Worm (Caenorhabditis elegans): Measurements from ENCODE around the gene cfim-2.
A peak's percentile ranks its signal among the peaks of the same experiment; 100 is the strongest.

The cfim-2 gene

ce11 chrIV:8927093-8927492 lies 969 bp downstream of the cfim-2 start:
- no peak for TF ChIP-seq ztf-1 (GFP tag; conservative IDR thresholded peaks at IDR 0.05)
- peak; percentile 71 for TF ChIP-seq Y55F3AM.14 (GFP tag; optimal IDR thresholded peaks at IDR 0.05)
- TF ChIP-seq nhr-21 (tag; optimal IDR thresholded peaks at IDR 0.05): peak; percentile 84
- no peak for TF ChIP-seq nhr-23 (tag; optimal IDR thresholded peaks at IDR 0.05)
- TF ChIP-seq mdl-1 (tag; optimal IDR thresholded peaks at IDR 0.05): peak in 1 of 2 experiments; percentile 45
- peak; percentile 54 for TF ChIP-seq nhr-25 (tag; optimal IDR thresholded peaks at IDR 0.05)
- peak; percentile 18 for TF ChIP-seq snpc-4 (tag; optimal IDR thresholded peaks at IDR 0.05)
- peak; percentile 54 for TF ChIP-seq unc-55 (GFP tag; optimal IDR thresholded peaks at IDR 0.05)
- TF ChIP-seq elt-1 (tag; optimal IDR thresholded peaks at IDR 0.05): no peak
- TF ChIP-seq crh-2 (tag; optimal IDR thresholded peaks at IDR 0.05): peak; percentile 68
- TF ChIP-seq nhr-6 (tag; optimal IDR thresholded peaks at IDR 0.05): no peak
- TF ChIP-seq egl-27 (tag; optimal IDR thresholded peaks at IDR 0.05): peak; percentile 41
- peak; percentile 78 for TF ChIP-seq lin-11 (tag; optimal IDR thresholded peaks at IDR 0.05)
- no peak for TF ChIP-seq lin-39 (tag; optimal IDR thresholded peaks at IDR 0.05)
- no peak for TF ChIP-seq ZK546.5 (tag; optimal IDR thresholded peaks at IDR 0.05)
- TF ChIP-seq nhr-12 (tag; optimal IDR thresholded peaks at IDR 0.05): no peak
- TF ChIP-seq R02D3.7 (tag; optimal IDR thresholded peaks at IDR 0.05): no peak
- TF ChIP-seq nhr-77 (tag; optimal IDR thresholded peaks at IDR 0.05): no peak
- TF ChIP-seq sma-9 (GFP tag; optimal IDR thresholded peaks at IDR 0.05): peak; percentile 75
- TF ChIP-seq sma-9 (tag; optimal IDR thresholded peaks at IDR 0.05): no peak
- peak; percentile 29 for TF ChIP-seq ztf-4 (tag; optimal IDR thresholded peaks at IDR 0.05)
- TF ChIP-seq nhr-237 (tag; optimal IDR thresholded peaks at IDR 0.05): no peak
- no peak for TF ChIP-seq mbf-1 (tag; optimal IDR thresholded peaks at IDR 0.05)
- TF ChIP-seq lsy-2 (tag; optimal IDR thresholded peaks at IDR 0.05): peak in 1 of 2 experiments; percentile 23
- TF ChIP-seq aly-2 (tag; optimal IDR thresholded peaks at IDR 0.05): no peak
- TF ChIP-seq dmd-4 (tag; optimal IDR thresholded peaks at IDR 0.05): no peak
- no peak for TF ChIP-seq ztf-11 (tag; optimal IDR thresholded peaks at IDR 0.05)
- TF ChIP-seq nhr-11 (tag; optimal IDR thresholded peaks at IDR 0.05): no peak
- no peak for TF ChIP-seq ceh-82 (tag; optimal IDR thresholded peaks at IDR 0.05)
- peak; percentile 87 for TF ChIP-seq F13H6.1 (tag; optimal IDR thresholded peaks at IDR 0.05)
- peak; percentile 24 for TF ChIP-seq nhr-10 (tag; optimal IDR thresholded peaks at IDR 0.05)
- peak; percentile 63 for TF ChIP-seq C34F6.9 (tag; optimal IDR thresholded peaks at IDR 0.05)
- TF ChIP-seq unc-39 (tag; optimal IDR thresholded peaks at IDR 0.05): no peak
- TF ChIP-seq blmp-1 (tag; optimal IDR thresholded peaks at IDR 0.05; ENCODE audit: insufficient read depth): no peak
- TF ChIP-seq elt-3 (tag; optimal IDR thresholded peaks at IDR 0.05): no peak
- peak; percentile 78 for TF ChIP-seq fos-1 (tag; optimal IDR thresholded peaks at IDR 0.05)
- TF ChIP-seq peb-1 (tag; optimal IDR thresholded peaks at IDR 0.05): no peak
- peak; percentile 70 for TF ChIP-seq lin-13 (GFP tag; optimal IDR thresholded peaks at IDR 0.05)
- TF ChIP-seq gmeb-1 (tag; optimal IDR thresholded peaks at IDR 0.05): peak; percentile 68
- TF ChIP-seq sem-4 (tag; optimal IDR thresholded peaks at IDR 0.05): peak; percentile 52
- TF ChIP-seq alr-1 (tag; optimal IDR thresholded peaks at IDR 0.05): no peak
- no peak for TF ChIP-seq skn-1 (tag; optimal IDR thresholded peaks at IDR 0.05)
- TF ChIP-seq mab-5 (tag; optimal IDR thresholded peaks at IDR 0.05): peak; percentile 22
- peak; percentile 42 for TF ChIP-seq ceh-16 (tag; optimal IDR thresholded peaks at IDR 0.05)
- peak; percentile 82 for TF ChIP-seq nhr-129 (tag; optimal IDR thresholded peaks at IDR 0.05)
- TF ChIP-seq zag-1 (tag; optimal IDR thresholded peaks at IDR 0.05): no peak
- no peak for TF ChIP-seq ama-1 (optimal IDR thresholded peaks at IDR 0.05)
- TF ChIP-seq sma-3 (GFP tag; optimal IDR thresholded peaks at IDR 0.05): peak; percentile 81
- no peak for TF ChIP-seq unc-62 (GFP tag; optimal IDR thresholded peaks at IDR 0.05)

Measured in whole organism, L2 larva.